Fruit fly (Drosophila melanogaster) whole organism, embryonic: Measurements from ENCODE around the gene cup.

Experiments
- Abd-B ChIP-seq: fragments of 200-800 bp; sonication (Bioruptor generic); optimal IDR thresholded peaks from 2 replicates; lab custom pipeline; 2018; ENCODE audit warnings: missing biosample characterization, mild to moderate bottlenecking, missing genetic modification characterization, moderate library complexity
- Ada2b ChIP-seq: fragments of 200-800 bp; sonication (Bioruptor generic); IDR thresholded peaks from 2 replicates; pipeline ENCODE4 v1.3.6; 2022; ENCODE audit warnings: missing biosample characterization, missing genetic modification characterization
- Atf-2 ChIP-seq: fragments of 200-800 bp; sonication (Bioruptor generic); optimal IDR thresholded peaks from 2 replicates; lab custom pipeline; 2016; ENCODE audit warnings: missing biosample characterization, missing genetic modification characterization
- Atf3 ChIP-seq: fragments of 200-800 bp; sonication (Bioruptor generic); optimal IDR thresholded peaks from 3 replicates; lab custom pipeline; 2016; ENCODE audit warnings: missing biosample characterization, missing genetic modification characterization
- BEAF-32 ChIP-seq: fragments of 200-800 bp; sonication (Bioruptor generic); optimal IDR thresholded peaks from 3 replicates; lab custom pipeline; 2017; ENCODE audit warnings: missing biosample characterization, missing genetic modification characterization, mild to moderate bottlenecking, moderate library complexity, missing genetic modification reagents
- Blimp-1 ChIP-seq: fragments of 200-800 bp; sonication (Bioruptor generic); optimal IDR thresholded peaks from 3 replicates; lab custom pipeline; 2018; ENCODE audit warnings: missing biosample characterization, missing genetic modification characterization, mild to moderate bottlenecking, moderate library complexity, missing genetic modification reagents
- CG10979 ChIP-seq: fragments of 200-800 bp; sonication (Bioruptor generic); optimal IDR thresholded peaks from 2 replicates; lab custom pipeline; 2018; ENCODE audit warnings: missing biosample characterization, mild to moderate bottlenecking, missing genetic modification characterization, moderate library complexity
- CG13123 ChIP-seq: fragments of 200-800 bp; sonication (Bioruptor generic); optimal IDR thresholded peaks from 2 replicates; lab custom pipeline; 2016; ENCODE audit warnings: missing biosample characterization, missing genetic modification characterization
- CG15011 ChIP-seq: fragments of 200-800 bp; sonication (Bioruptor generic); optimal IDR thresholded peaks from 3 replicates; lab custom pipeline; 2018; ENCODE audit warnings: missing biosample characterization, mild to moderate bottlenecking, missing genetic modification characterization
- CG15269 ChIP-seq: fragments of 200-800 bp; sonication (Bioruptor generic); optimal IDR thresholded peaks from 2 replicates; lab custom pipeline; 2018; ENCODE audit warnings: missing biosample characterization, mild to moderate bottlenecking, missing genetic modification characterization, moderate library complexity
- CG17802 ChIP-seq: fragments of 200-800 bp; sonication (Bioruptor generic); optimal IDR thresholded peaks from 2 replicates; lab custom pipeline; 2018; ENCODE audit warnings: missing biosample characterization, mild to moderate bottlenecking, missing genetic modification characterization, moderate library complexity
- CG2116 ChIP-seq: fragments of 200-800 bp; sonication (Bioruptor generic); optimal IDR thresholded peaks from 3 replicates; lab custom pipeline; 2018; ENCODE audit warnings: missing biosample characterization, mild to moderate bottlenecking, missing genetic modification characterization
- CG31388 ChIP-seq: fragments of 200-800 bp; sonication (Bioruptor generic); optimal IDR thresholded peaks from 2 replicates; lab custom pipeline; 2016; ENCODE audit warnings: missing biosample characterization, missing genetic modification characterization
- CG3163 ChIP-seq: fragments of 200-800 bp; sonication (Bioruptor generic); optimal IDR thresholded peaks from 3 replicates; lab custom pipeline; 2016; ENCODE audit warnings: missing biosample characterization, missing genetic modification characterization
- CG33557 ChIP-seq: fragments of 200-800 bp; sonication (Bioruptor generic); optimal IDR thresholded peaks from 2 replicates; lab custom pipeline; 2019; ENCODE audit warnings: missing biosample characterization, mild to moderate bottlenecking, missing genetic modification characterization, moderate library complexity
- CG3407 ChIP-seq: fragments of 200-800 bp; sonication (Bioruptor generic); optimal IDR thresholded peaks from 2 replicates; lab custom pipeline; 2018; ENCODE audit warnings: missing biosample characterization, mild to moderate bottlenecking, missing genetic modification characterization
- CG5180 ChIP-seq: fragments of 200-800 bp; sonication (Bioruptor generic); optimal IDR thresholded peaks from 3 replicates; lab custom pipeline; 2017; ENCODE audit warnings: missing biosample characterization, missing genetic modification characterization, mild to moderate bottlenecking, moderate library complexity, missing genetic modification reagents
- CG5245 ChIP-seq: fragments of 200-800 bp; sonication (Bioruptor generic); optimal IDR thresholded peaks from 3 replicates; lab custom pipeline; 2016; ENCODE audit warnings: missing biosample characterization, missing genetic modification characterization
- CG6272 ChIP-seq: fragments of 200-800 bp; sonication (Bioruptor generic); IDR thresholded peaks from 2 replicates; pipeline ENCODE4 v1.3.6; 2022; ENCODE audit warnings: missing biosample characterization, missing genetic modification characterization
- CG7839 ChIP-seq: fragments of 200-800 bp; sonication (Bioruptor generic); optimal IDR thresholded peaks from 3 replicates; lab custom pipeline; 2018; ENCODE audit warnings: missing biosample characterization, mild to moderate bottlenecking, missing genetic modification characterization, moderate library complexity
- CG8281 ChIP-seq: fragments of 200-800 bp; sonication (Bioruptor generic); optimal IDR thresholded peaks from 2 replicates; lab custom pipeline; 2018; ENCODE audit warnings: missing biosample characterization, mild to moderate bottlenecking, missing genetic modification characterization, moderate library complexity
- CG9609 ChIP-seq: fragments of 200-800 bp; sonication (Bioruptor generic); optimal IDR thresholded peaks from 3 replicates; lab custom pipeline; 2016; ENCODE audit warnings: missing biosample characterization, missing genetic modification characterization
- H2.0 ChIP-seq: fragments of 200-800 bp; sonication (Bioruptor generic); IDR thresholded peaks from 2 replicates; pipeline ENCODE4 v1.3.6; 2022; ENCODE audit warnings: missing biosample characterization, missing genetic modification characterization
- Hmr ChIP-seq: fragments of 200-800 bp; sonication (Bioruptor generic); optimal IDR thresholded peaks from 3 replicates; lab custom pipeline; 2017; ENCODE audit warnings: mild to moderate bottlenecking, missing biosample characterization, missing genetic modification reagents, missing genetic modification characterization
- Hr51 ChIP-seq, 2 experiments: fragments of 200-800 bp; sonication (Bioruptor generic); optimal IDR thresholded peaks; 2 replicates in 1 of 2; 3 replicates in 1 of 2; lab custom pipeline; 2016 to 2018; ENCODE audit warnings: missing biosample characterization in 2 of 2, missing genetic modification characterization in 2 of 2, mild to moderate bottlenecking in 1 of 2, moderate library complexity in 1 of 2
- Pdp1 ChIP-seq, 2 experiments: fragments of 200-800 bp; sonication (Bioruptor generic); optimal IDR thresholded peaks; 3 replicates each; lab custom pipeline; 2016; ENCODE audit warnings: missing biosample characterization in 2 of 2, missing genetic modification characterization in 2 of 2, mild to moderate bottlenecking in 1 of 2, moderate library complexity in 1 of 2
- Side ChIP-seq: fragments of 200-800 bp; sonication (Bioruptor generic); optimal IDR thresholded peaks from 2 replicates; lab custom pipeline; 2016; ENCODE audit warnings: missing biosample characterization, missing genetic modification characterization
- Sin3A ChIP-seq: fragments of >200 bp; optimal IDR thresholded peaks from 2 replicates; lab custom pipeline; 2018
- TFAM ChIP-seq: fragments of 200-800 bp; sonication (Bioruptor generic); optimal IDR thresholded peaks from 2 replicates; lab custom pipeline; 2017; ENCODE audit warnings: missing biosample characterization, missing genetic modification characterization, inconsistent platforms
- Vsx1 ChIP-seq: fragments of 200-800 bp; sonication (Bioruptor generic); optimal IDR thresholded peaks from 2 replicates; lab custom pipeline; 2017; ENCODE audit warnings: missing biosample characterization, mild to moderate bottlenecking, missing genetic modification characterization, missing genetic modification reagents
- al ChIP-seq: fragments of 200-800 bp; sonication (Bioruptor generic); IDR thresholded peaks from 2 replicates; pipeline ENCODE4 v1.3.6; 2022; ENCODE audit warnings: missing biosample characterization, missing genetic modification characterization
- ase ChIP-seq: fragments of 200-800 bp; sonication (Bioruptor generic); IDR thresholded peaks from 3 replicates; pipeline ENCODE4 v1.3.6; 2022; ENCODE audit warnings: missing biosample characterization, missing genetic modification characterization
- chif ChIP-seq, 2 experiments: fragments of 200-800 bp; sonication (Bioruptor generic); optimal IDR thresholded peaks; 3 replicates each; lab custom pipeline; 2016; ENCODE audit warnings: missing biosample characterization in 2 of 2, missing genetic modification characterization in 2 of 2
- dysf ChIP-seq: fragments of 200-800 bp; sonication (Bioruptor generic); IDR thresholded peaks from 3 replicates; pipeline ENCODE4 v1.3.6; 2022; ENCODE audit warnings: missing biosample characterization, missing genetic modification characterization
- eyg ChIP-seq: fragments of 200-800 bp; sonication (Bioruptor generic); optimal IDR thresholded peaks from 3 replicates; lab custom pipeline; 2016; ENCODE audit warnings: missing biosample characterization, missing genetic modification characterization
- fd96Cb ChIP-seq: fragments of 200-800 bp; sonication (Bioruptor generic); optimal IDR thresholded peaks from 2 replicates; lab custom pipeline; 2018; ENCODE audit warnings: missing biosample characterization, mild to moderate bottlenecking, missing genetic modification characterization, moderate library complexity
- gro ChIP-seq: fragments of 200-800 bp; sonication (Bioruptor generic); optimal IDR thresholded peaks from 2 replicates; lab custom pipeline; 2016; ENCODE audit warnings: missing biosample characterization, missing genetic modification characterization
- h ChIP-seq: fragments of >200 bp; optimal IDR thresholded peaks from 2 replicates; lab custom pipeline; 2017
- ken ChIP-seq: fragments of 200-800 bp; sonication (Bioruptor generic); IDR thresholded peaks from 3 replicates; pipeline ENCODE4 v1.3.6; 2022; ENCODE audit warnings: missing biosample characterization, missing genetic modification characterization
- mld ChIP-seq: fragments of 200-800 bp; sonication (Bioruptor generic); IDR thresholded peaks from 3 replicates; pipeline ENCODE4 v1.3.6; 2022; ENCODE audit warnings: missing biosample characterization, missing genetic modification characterization; ENCODE audit not compliant: partially characterized antibody
- repo ChIP-seq: fragments of 200-800 bp; sonication (Bioruptor generic); optimal IDR thresholded peaks from 2 replicates; lab custom pipeline; 2016; ENCODE audit warnings: missing biosample characterization, missing genetic modification characterization
- scrt ChIP-seq: fragments of 200-800 bp; sonication (Bioruptor generic); optimal IDR thresholded peaks from 2 replicates; lab custom pipeline; 2018; ENCODE audit warnings: missing biosample characterization, mild to moderate bottlenecking, missing genetic modification characterization, moderate library complexity
- sd ChIP-seq: fragments of 200-800 bp; sonication (Bioruptor generic); optimal IDR thresholded peaks from 3 replicates; lab custom pipeline; 2018; ENCODE audit warnings: missing biosample characterization, mild to moderate bottlenecking, missing genetic modification characterization, moderate library complexity
- sens ChIP-seq: fragments of 200-800 bp; sonication (Bioruptor generic); peaks from one replicate; lab custom pipeline; 2016; ENCODE audit warnings: missing biosample characterization, missing genetic modification characterization
- sens-2 ChIP-seq: fragments of 200-800 bp; sonication (Bioruptor generic); IDR thresholded peaks from 2 replicates; pipeline ENCODE4 v1.3.6; 2022; ENCODE audit warnings: missing biosample characterization, missing genetic modification characterization
- sug ChIP-seq: fragments of 200-800 bp; optimal IDR thresholded peaks from 2 replicates; lab custom pipeline; 2019; ENCODE audit warnings: missing biosample characterization, mild to moderate bottlenecking, missing genetic modification characterization, moderate library complexity
- toy ChIP-seq: fragments of 200-800 bp; sonication (Bioruptor generic); IDR thresholded peaks from 2 replicates; pipeline ENCODE4 v1.3.6; 2022; ENCODE audit warnings: missing biosample characterization, missing genetic modification characterization
- unc-4 ChIP-seq: fragments of 200-800 bp; sonication (Bioruptor generic); IDR thresholded peaks from 2 replicates; pipeline ENCODE4 v1.3.6; 2022; ENCODE audit warnings: missing biosample characterization, missing genetic modification characterization; ENCODE audit not compliant: partially characterized antibody
- wdn ChIP-seq: fragments of 200-800 bp; sonication (Bioruptor generic); IDR thresholded peaks from 2 replicates; pipeline ENCODE4 v1.3.6; 2022; ENCODE audit warnings: missing biosample characterization, missing genetic modification characterization
- wor ChIP-seq: fragments of 200-800 bp; sonication (Bioruptor generic); IDR thresholded peaks from 2 replicates; pipeline ENCODE4 v1.3.6; 2022; ENCODE audit warnings: missing biosample characterization, missing genetic modification characterization

The cup gene

dm6 chr2L:6722822-6723749 lies 59.6 kb downstream of the cup start, which contains the start of gene homer (continued):
- TF ChIP-seq CG13123 (GFP tag; lab: Kevin White, UChicago) (no peak), Hmr (GFP tag; lab: Kevin White, UChicago) (no peak), Abd-B (GFP tag; lab: Kevin White, UChicago) (peak; percentile 84), wdn (GFP tag; lab: Robert Waterston, UW) (no peak), CG7839 (tag; lab: Kevin White, UChicago) (no peak), CG31388 (GFP tag; lab: Kevin White, UChicago) (no peak), scrt (GFP tag; lab: Kevin White, UChicago) (no peak), gro (no peak), CG15011 (GFP tag; lab: Kevin White, UChicago) (no peak), Ada2b (no peak), dysf (GFP tag; lab: Robert Waterston, UW) (no peak), CG3163 (GFP tag; lab: Kevin White, UChicago) (no peak), Vsx1 (GFP tag; lab: Kevin White, UChicago) (peak; percentile 63), H2.0 (no peak), mld (GFP tag; lab: Robert Waterston, UW) (peak; percentile 87), ken (GFP tag; lab: Robert Waterston, UW) (no peak), Pdp1 (GFP tag; optimal IDR thresholded peaks at IDR 0.05; lab: Kevin White, UChicago) (no peak), Sin3A (lab: Kevin White, UChicago) (peak; percentile 51), al (no peak), Hr51 (GFP tag; optimal IDR thresholded peaks at IDR 0.05; lab: Kevin White, UChicago) (no peak), CG6272 (GFP tag; lab: Robert Waterston, UW) (no peak), Blimp-1 (no peak), repo (no peak), Side (no peak), chif (GFP tag; optimal IDR thresholded peaks at IDR 0.05; lab: Kevin White, UChicago) (no peak), sd (no peak), Atf-2 (GFP tag; lab: Kevin White, UChicago) (no peak), CG15269 (tag; lab: Kevin White, UChicago) (no peak), CG10979 (no peak), unc-4 (GFP tag; lab: Robert Waterston, UW) (peak; percentile 86), TFAM (GFP tag; lab: Kevin White, UChicago) (no peak), CG17802 (tag; lab: Kevin White, UChicago) (no peak), CG3407 (no peak), h (no peak), BEAF-32 (GFP tag; lab: Kevin White, UChicago) (peak; percentile 94), sens (GFP tag; lab: Kevin White, UChicago) (peak; percentile 66), fd96Cb (tag; lab: Kevin White, UChicago) (no peak), CG33557 (GFP tag; lab: Kevin White, UChicago) (no peak), CG8281 (tag; lab: Kevin White, UChicago) (no peak), toy (GFP tag; lab: Robert Waterston, UW) (no peak), ase (no peak), CG5245 (no peak), CG5180 (GFP tag; lab: Kevin White, UChicago) (no peak), sens-2 (no peak), sug (tag; lab: Kevin White, UChicago) (peak; percentile 46), CG2116 (GFP tag; lab: Kevin White, UChicago) (peak; percentile 69), Atf3 (GFP tag; lab: Kevin White, UChicago) (no peak), CG9609 (no peak), wor (GFP tag; lab: Robert Waterston, UW) (no peak), eyg (GFP tag; lab: Kevin White, UChicago) (no peak)
